Worm (Caenorhabditis elegans) whole organism, L1 larva: ENCODE data around the gene ZC374.2.
A peak's percentile ranks its signal among the peaks of the same experiment; 100 is the strongest.

ENCODE experiments used
- C04F5.9 ChIP-seq: sonication (generic microtip); optimal IDR thresholded peaks from 2 replicates; lab custom pipeline; 2016; ENCODE audit warnings: missing genetic modification characterization, missing compliant biosample characterization
- C16A3.4 ChIP-seq: fragments of 150-350 bp; optimal IDR thresholded peaks from 2 replicates; lab custom pipeline; 2014; ENCODE audit warnings: missing biosample characterization, missing genetic modification characterization
- C34B4.2 ChIP-seq: sonication (generic microtip); optimal IDR thresholded peaks from 2 replicates; lab custom pipeline; 2017; ENCODE audit warnings: mild to moderate bottlenecking, missing genetic modification characterization, missing compliant biosample characterization
- F16B12.6 ChIP-seq: fragments of 150-350 bp; optimal IDR thresholded peaks from 2 replicates; lab custom pipeline; 2014; ENCODE audit warnings: missing biosample characterization, missing genetic modification characterization
- alr-1 ChIP-seq: fragments of 200-800 bp; sonication (Bioruptor generic); optimal IDR thresholded peaks from 2 replicates; lab custom pipeline; 2018; ENCODE audit warnings: borderline replicate concordance, mild to moderate bottlenecking, missing genetic modification characterization, missing compliant biosample characterization
- aly-2 ChIP-seq: fragments of 150-350 bp; optimal IDR thresholded peaks from 2 replicates; lab custom pipeline; 2014; ENCODE audit warnings: missing biosample characterization, missing genetic modification characterization
- blmp-1 ChIP-seq: fragments of 150-350 bp; optimal IDR thresholded peaks from 2 replicates; lab custom pipeline; 2014; ENCODE audit warnings: missing biosample characterization, missing genetic modification characterization
- ceh-8 ChIP-seq: fragments of 200-800 bp; sonication (Bioruptor generic); optimal IDR thresholded peaks from 2 replicates; lab custom pipeline; 2018; ENCODE audit warnings: mild to moderate bottlenecking, missing genetic modification characterization, moderate library complexity, missing compliant biosample characterization
- ceh-90 ChIP-seq: sonication (generic microtip); optimal IDR thresholded peaks from 2 replicates; lab custom pipeline; 2016; ENCODE audit warnings: missing genetic modification characterization, missing compliant biosample characterization
- ces-1 ChIP-seq: fragments of 150-350 bp; optimal IDR thresholded peaks from 2 replicates; lab custom pipeline; 2014; ENCODE audit warnings: missing biosample characterization, missing genetic modification reagents, missing genetic modification characterization
- dpl-1 ChIP-seq, 3 experiments: fragments of 150-350 bp in 2 of 3; sonication (generic microtip) in 1 of 3; optimal IDR thresholded peaks; 2 replicates each; lab custom pipeline; 2014 to 2017; ENCODE audit warnings: missing biosample characterization in 3 of 3, missing genetic modification characterization in 3 of 3, missing genetic modification reagents in 3 of 3
- efl-1 ChIP-seq, 4 experiments: fragments of 150-350 bp; optimal IDR thresholded peaks in 3 of 4; peaks in 1 of 4; 1 replicate in 1 of 4; 2 replicates in 3 of 4; lab custom pipeline; 2014; ENCODE audit warnings: missing biosample characterization in 2 of 4, missing genetic modification characterization in 2 of 4, missing genetic modification reagents in 2 of 4
- efl-3 ChIP-seq: fragments of 200-800 bp; sonication (Bioruptor generic); optimal IDR thresholded peaks from 2 replicates; lab custom pipeline; 2018; ENCODE audit warnings: mild to moderate bottlenecking, missing genetic modification characterization, missing compliant biosample characterization
- elt-2 ChIP-seq: sonication (generic microtip); optimal IDR thresholded peaks from 2 replicates; lab custom pipeline; 2016; ENCODE audit warnings: missing genetic modification characterization, mild to moderate bottlenecking, inconsistent platforms, missing compliant biosample characterization, missing genetic modification reagents
- elt-3 ChIP-seq, 6 experiments: fragments of 150-350 bp in 1 of 6; sonication (generic microtip); optimal IDR thresholded peaks; 2 replicates each; lab custom pipeline; 2017 to 2018; ENCODE audit warnings: missing biosample characterization in 6 of 6, missing genetic modification characterization in 6 of 6, inconsistent platforms in 1 of 6
- ets-5 ChIP-seq: fragments of 200-800 bp; sonication (Bioruptor generic); IDR thresholded peaks from 2 replicates; pipeline ENCODE4 v1.3.6; 2022; ENCODE audit warnings: missing genetic modification characterization, missing compliant biosample characterization
- fkh-4 ChIP-seq: sonication (generic microtip); optimal IDR thresholded peaks from 2 replicates; lab custom pipeline; 2016; ENCODE audit warnings: missing compliant biosample characterization, missing genetic modification characterization, borderline replicate concordance
- fkh-8 ChIP-seq: sonication (generic microtip); optimal IDR thresholded peaks from 2 replicates; lab custom pipeline; 2016; ENCODE audit warnings: mild to moderate bottlenecking, missing genetic modification characterization, missing compliant biosample characterization
- grh-1 ChIP-seq: fragments of 200-800 bp; sonication (Bioruptor generic); IDR thresholded peaks from 2 replicates; pipeline ENCODE4 v1.3.6; 2022; ENCODE audit warnings: missing genetic modification reagents, missing genetic modification characterization, missing compliant biosample characterization
- hlh-4 ChIP-seq: sonication (generic microtip); optimal IDR thresholded peaks from 2 replicates; lab custom pipeline; 2016; ENCODE audit warnings: mild to moderate bottlenecking, missing genetic modification characterization, missing compliant biosample characterization
- irx-1 ChIP-seq: sonication (generic microtip); optimal IDR thresholded peaks from 2 replicates; lab custom pipeline; 2016; ENCODE audit warnings: missing genetic modification characterization, missing compliant biosample characterization
- isw-1 ChIP-seq: fragments of 200-800 bp; sonication (Bioruptor generic); IDR thresholded peaks from 2 replicates; pipeline ENCODE4 v1.3.6; 2022; ENCODE audit warnings: missing genetic modification characterization, missing compliant biosample characterization
- jun-1 ChIP-seq: fragments of 150-350 bp; optimal IDR thresholded peaks from 2 replicates; lab custom pipeline; 2014; ENCODE audit warnings: missing biosample characterization, missing genetic modification reagents, missing genetic modification characterization
- lin-14 ChIP-seq: fragments of 200-800 bp; sonication (Bioruptor generic); optimal IDR thresholded peaks from 2 replicates; lab custom pipeline; 2018; ENCODE audit warnings: mild to moderate bottlenecking, missing genetic modification characterization, moderate library complexity, missing compliant biosample characterization
- lin-39 ChIP-seq: fragments of 150-350 bp; optimal IDR thresholded peaks from 2 replicates; lab custom pipeline; 2014; ENCODE audit warnings: missing biosample characterization, missing genetic modification reagents, missing genetic modification characterization
- lir-3 ChIP-seq: sonication (generic microtip); optimal IDR thresholded peaks from 2 replicates; lab custom pipeline; 2016; ENCODE audit warnings: mild to moderate bottlenecking, missing genetic modification characterization, moderate library complexity, missing compliant biosample characterization; ENCODE audit not compliant: poor library complexity
- mab-9 ChIP-seq: fragments of 200-800 bp; sonication (Bioruptor generic); IDR thresholded peaks from 2 replicates; pipeline ENCODE4 v1.3.6; 2022; ENCODE audit warnings: missing genetic modification reagents, missing genetic modification characterization, missing compliant biosample characterization
- mdl-1 ChIP-seq, 2 experiments: fragments of 150-350 bp; optimal IDR thresholded peaks; 2 replicates each; lab custom pipeline; 2014 to 2017; ENCODE audit warnings: missing biosample characterization in 2 of 2, missing genetic modification characterization in 2 of 2, inconsistent platforms in 1 of 2
- mep-1 ChIP-seq: fragments of 150-350 bp; optimal IDR thresholded peaks from 2 replicates; lab custom pipeline; 2014; ENCODE audit warnings: missing biosample characterization, missing genetic modification characterization
- nhr-11 ChIP-seq: fragments of 150-350 bp; optimal IDR thresholded peaks from 2 replicates; lab custom pipeline; 2014; ENCODE audit warnings: missing biosample characterization, missing genetic modification characterization
- nhr-20 ChIP-seq: sonication (generic microtip); optimal IDR thresholded peaks from 2 replicates; lab custom pipeline; 2016; ENCODE audit warnings: mild to moderate bottlenecking, missing genetic modification characterization, missing compliant biosample characterization
- nhr-28 ChIP-seq: fragments of 150-350 bp; optimal IDR thresholded peaks from 2 replicates; lab custom pipeline; 2014; ENCODE audit warnings: missing biosample characterization, missing genetic modification characterization
- nhr-71 ChIP-seq: sonication (generic microtip); optimal IDR thresholded peaks from 2 replicates; lab custom pipeline; 2016; ENCODE audit warnings: mild to moderate bottlenecking, missing genetic modification characterization, moderate library complexity, missing compliant biosample characterization
- nhr-77 ChIP-seq: fragments of 150-350 bp; optimal IDR thresholded peaks from 2 replicates; lab custom pipeline; 2014; ENCODE audit warnings: missing biosample characterization, missing genetic modification characterization
- nhr-85 ChIP-seq: sonication (generic microtip); peaks from one replicate; lab custom pipeline; 2016; ENCODE audit warnings: missing genetic modification characterization, inconsistent platforms, missing compliant biosample characterization
- pag-3 ChIP-seq: sonication (generic microtip); optimal IDR thresholded peaks from 2 replicates; lab custom pipeline; 2017; ENCODE audit warnings: missing genetic modification characterization, mild to moderate bottlenecking, missing compliant biosample characterization, antibody characterized with exemption, borderline replicate concordance; ENCODE audit not compliant: insufficient read depth
- pax-3 ChIP-seq: fragments of 200-800 bp; sonication (Bioruptor generic); optimal IDR thresholded peaks from 2 replicates; lab custom pipeline; 2018; ENCODE audit warnings: mild to moderate bottlenecking, missing genetic modification characterization, moderate library complexity, missing compliant biosample characterization
- rnt-1 ChIP-seq: sonication (generic microtip); optimal IDR thresholded peaks from 2 replicates; lab custom pipeline; 2016; ENCODE audit warnings: mild to moderate bottlenecking, missing genetic modification characterization, moderate library complexity, missing compliant biosample characterization
- snu-23 ChIP-seq: sonication (generic microtip); optimal IDR thresholded peaks from 2 replicates; lab custom pipeline; 2016; ENCODE audit warnings: missing genetic modification characterization, missing compliant biosample characterization
- sptf-1 ChIP-seq: fragments of 150-350 bp; optimal IDR thresholded peaks from 2 replicates; lab custom pipeline; 2014; ENCODE audit warnings: missing biosample characterization, missing genetic modification characterization
- swsn-7 ChIP-seq: sonication (generic microtip); optimal IDR thresholded peaks from 2 replicates; lab custom pipeline; 2016; ENCODE audit warnings: missing genetic modification characterization, missing compliant biosample characterization
- tbx-2 ChIP-seq: sonication (generic microtip); optimal IDR thresholded peaks from 2 replicates; lab custom pipeline; 2016; ENCODE audit warnings: missing genetic modification characterization, missing compliant biosample characterization
- unc-30 ChIP-seq: sonication (generic microtip); optimal IDR thresholded peaks from 2 replicates; lab custom pipeline; 2017; ENCODE audit warnings: missing biosample characterization, missing genetic modification characterization
- unc-62 ChIP-seq: fragments of 150-350 bp; optimal IDR thresholded peaks from 2 replicates; lab custom pipeline; 2014; ENCODE audit warnings: missing biosample characterization, missing genetic modification reagents, missing genetic modification characterization
- unc-86 ChIP-seq: sonication (generic microtip); optimal IDR thresholded peaks from 2 replicates; lab custom pipeline; 2016; ENCODE audit warnings: missing genetic modification characterization, missing compliant biosample characterization
- vab-15 ChIP-seq: sonication (generic microtip); optimal IDR thresholded peaks from 2 replicates; lab custom pipeline; 2017; ENCODE audit warnings: missing genotype, mild to moderate bottlenecking, missing genetic modification characterization, missing compliant biosample characterization
- xbp-1 ChIP-seq: sonication (generic microtip); optimal IDR thresholded peaks from 2 replicates; lab custom pipeline; 2016; ENCODE audit warnings: missing genetic modification characterization, missing compliant biosample characterization
- zag-1 ChIP-seq: fragments of 150-350 bp; optimal IDR thresholded peaks from 2 replicates; lab custom pipeline; 2014; ENCODE audit warnings: missing biosample characterization, missing genetic modification characterization
- ztf-4 ChIP-seq: fragments of 150-350 bp; optimal IDR thresholded peaks from 2 replicates; lab custom pipeline; 2014; ENCODE audit warnings: missing biosample characterization, missing genetic modification characterization

ZC374.2 gene

DNA sequence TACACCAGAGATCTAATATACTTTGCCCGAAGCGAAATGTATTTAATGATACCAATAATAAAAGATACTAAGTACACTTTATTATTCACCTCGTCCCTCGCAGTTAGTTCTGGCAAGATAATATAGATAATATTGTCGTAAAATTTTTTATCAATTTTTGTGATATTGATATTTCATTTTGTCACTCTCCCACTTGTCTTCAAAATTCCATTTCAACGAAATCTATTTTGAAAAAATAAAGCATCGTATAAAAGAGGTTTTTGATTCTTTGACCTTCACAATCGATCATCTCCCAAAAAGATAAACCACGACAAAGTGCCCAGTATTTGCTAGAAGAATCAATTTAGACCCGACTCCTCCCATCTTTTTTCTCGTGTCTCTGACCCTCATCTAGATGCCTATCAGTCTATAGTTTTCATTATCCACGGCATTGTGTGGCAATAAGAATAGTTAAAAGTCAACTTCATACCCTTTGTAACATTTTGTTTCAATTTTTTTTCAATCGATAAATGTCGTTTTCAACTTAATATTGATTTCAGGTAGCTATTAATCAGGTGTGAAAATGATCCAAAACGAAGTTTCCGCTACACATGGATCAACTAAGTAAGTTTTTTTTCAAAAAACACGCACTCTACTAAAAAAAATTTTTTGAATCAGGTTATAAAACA is 6.7 kb upstream of the ZC374.2 start, which contains the start of gene cbs-1:
TSS of gene cbs-1 (plus strand) at position 534 of the 668 bp plus-strand sequence.
- TF ChIP-seq lin-14 (GFP tag; lab: Kevin White, UChicago) (peak; percentile 46), ceh-90 (tag; lab: Kevin White, UChicago) (no peak), xbp-1 (tag; lab: Kevin White, UChicago) (no peak), fkh-8 (tag; lab: Kevin White, UChicago) (no peak), ztf-4 (no peak), sptf-1 (tag; lab: Kevin White, UChicago) (no peak), C16A3.4 (tag; lab: Kevin White, UChicago) (no peak), nhr-28 (tag; lab: Kevin White, UChicago) (no peak), pag-3 (tag; lab: Kevin White, UChicago) (no peak), hlh-4 (tag; lab: Kevin White, UChicago) (no peak), C34B4.2 (tag; lab: Kevin White, UChicago) (no peak), tbx-2 (tag; lab: Kevin White, UChicago) (no peak), nhr-11 (tag; lab: Kevin White, UChicago) (no peak), snu-23 (GFP tag; lab: Kevin White, UChicago) (peak; percentile 16), elt-3 (tag; optimal IDR thresholded peaks at IDR 0.05; lab: Kevin White, UChicago) (peak in 1 of 6 experiments; percentile 2), ceh-8 (no peak), alr-1 (tag; lab: Kevin White, UChicago) (no peak), blmp-1 (no peak), vab-15 (tag; lab: Kevin White, UChicago) (no peak), dpl-1 (GFP tag; optimal IDR thresholded peaks at IDR 0.05; lab: Kevin White, UChicago) (no peak), nhr-85 (tag; lab: Kevin White, UChicago) (peak; percentile 58), aly-2 (tag; lab: Kevin White, UChicago) (no peak), C04F5.9 (tag; lab: Kevin White, UChicago) (no peak), efl-1 (optimal IDR thresholded peaks at IDR 0.05; lab: Kevin White, UChicago) (no peak), efl-1 (GFP tag; optimal IDR thresholded peaks at IDR 0.05 in 1 of 2; lab: Kevin White, UChicago) (peak in 1 of 2 experiments; percentile 64), unc-30 (tag; lab: Kevin White, UChicago) (no peak), nhr-20 (tag; lab: Kevin White, UChicago) (peak; percentile 57), unc-86 (tag; lab: Kevin White, UChicago) (no peak), isw-1 (no peak), lir-3 (tag; lab: Kevin White, UChicago) (no peak), nhr-77 (tag; lab: Kevin White, UChicago) (no peak), irx-1 (tag; lab: Kevin White, UChicago) (no peak), mab-9 (GFP tag; lab: Robert Waterston, UW) (no peak), unc-62 (GFP tag; lab: Kevin White, UChicago) (no peak), fkh-4 (tag; lab: Kevin White, UChicago) (no peak), nhr-71 (tag; lab: Kevin White, UChicago) (peak; percentile 35), elt-2 (tag; lab: Kevin White, UChicago) (peak; percentile 71), efl-3 (no peak), swsn-7 (tag; lab: Kevin White, UChicago) (no peak), grh-1 (no peak), F16B12.6 (tag; lab: Kevin White, UChicago) (no peak)

DNA sequence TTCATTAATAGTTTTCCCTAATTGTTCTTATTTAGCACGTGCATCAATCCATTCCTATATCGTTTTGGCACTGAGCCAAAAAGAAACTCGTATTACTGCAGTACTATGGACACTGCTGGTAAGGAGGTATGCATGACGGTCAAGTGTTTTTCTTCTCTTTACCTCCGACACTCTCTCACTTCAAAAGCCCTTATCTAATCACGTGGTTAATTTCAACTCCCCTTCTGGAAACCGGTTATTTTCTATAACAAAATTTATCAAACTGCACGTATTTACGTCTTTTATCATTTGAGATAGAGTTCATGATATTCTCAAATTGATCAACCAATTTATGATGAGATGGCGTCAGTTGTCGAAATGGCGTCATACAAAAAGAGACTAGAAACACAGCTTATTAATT is 4.4 kb upstream of the ZC374.2 start:
- TF ChIP-seq pax-3 (no peak), blmp-1 (peak; percentile 28), unc-62 (GFP tag; lab: Kevin White, UChicago) (no peak), mdl-1 (tag; optimal IDR thresholded peaks at IDR 0.05; lab: Kevin White, UChicago) (peak in 1 of 2 experiments; percentile 70), tbx-2 (tag; lab: Kevin White, UChicago) (peak; percentile 58), grh-1 (peak; percentile 92), jun-1 (no peak), zag-1 (no peak), unc-86 (tag; lab: Kevin White, UChicago) (no peak), lin-39 (no peak), ces-1 (GFP tag; lab: Kevin White, UChicago) (no peak), snu-23 (GFP tag; lab: Kevin White, UChicago) (peak; percentile 54), nhr-11 (tag; lab: Kevin White, UChicago) (no peak), ets-5 (no peak), mep-1 (peak; percentile 17), ztf-4 (peak; percentile 12), C16A3.4 (tag; lab: Kevin White, UChicago) (no peak), lir-3 (tag; lab: Kevin White, UChicago) (peak; percentile 32), rnt-1 (tag; lab: Kevin White, UChicago) (no peak)
